Fruit fly (Drosophila melanogaster): ENCODE data around the gene CG6013.

- TF ChIP-seq CG6683 (GFP tag; optimal IDR thresholded peaks at IDR 0.05) (peak; percentile 17), CG8359 (GFP tag; optimal IDR thresholded peaks at IDR 0.05; ENCODE audit: borderline replicate concordance) (peak; percentile 73), Abd-B (GFP tag; optimal IDR thresholded peaks at IDR 0.05) (peak; percentile 70), CG4820 (GFP tag; optimal IDR thresholded peaks at IDR 0.05) (peak; percentile 85), wor (GFP tag; IDR thresholded peaks at IDR 0.05) (peak; percentile 79)
Measured at dm6 chr3R:18995556-18996272, 35.6 kb upstream of the CG6013 start.

Data from whole organism, embryonic.